Worm (Caenorhabditis elegans) whole organism, L4 larva: ENCODE measurements around the gene ZK1010.4.

Source experiments
- aly-2 ChIP-seq: sonication (generic microtip); optimal IDR thresholded peaks from 2 replicates; lab custom pipeline; 2018; ENCODE audit warnings: missing biosample characterization, missing genetic modification characterization
- ceh-28 ChIP-seq: fragments of 150-350 bp; optimal IDR thresholded peaks from 2 replicates; lab custom pipeline; 2014; ENCODE audit warnings: missing biosample characterization, missing genetic modification reagents, missing genetic modification characterization
- ctbp-1 ChIP-seq: fragments of 200-800 bp; sonication (Bioruptor generic); IDR thresholded peaks from 2 replicates; pipeline ENCODE4 v1.3.6; 2022; ENCODE audit warnings: missing genetic modification reagents, missing genetic modification characterization, missing compliant biosample characterization
- nhr-77 ChIP-seq: fragments of 150-350 bp; optimal IDR thresholded peaks from 2 replicates; lab custom pipeline; 2014; ENCODE audit warnings: missing biosample characterization, missing genetic modification characterization
- php-3 ChIP-seq: fragments of 200-800 bp; sonication (Bioruptor generic); IDR thresholded peaks from 2 replicates; pipeline ENCODE4 v1.3.6; 2022; ENCODE audit warnings: missing genetic modification reagents, missing genetic modification characterization, missing compliant biosample characterization
- spr-1 ChIP-seq: sonication (generic microtip); optimal IDR thresholded peaks from 2 replicates; lab custom pipeline; 2016; ENCODE audit warnings: mild to moderate bottlenecking, missing genetic modification characterization, missing compliant biosample characterization
- unc-130 ChIP-seq: sonication (generic microtip); optimal IDR thresholded peaks from 2 replicates; lab custom pipeline; 2016; ENCODE audit warnings: missing genetic modification reagents, missing genetic modification characterization, missing compliant biosample characterization

DNA sequence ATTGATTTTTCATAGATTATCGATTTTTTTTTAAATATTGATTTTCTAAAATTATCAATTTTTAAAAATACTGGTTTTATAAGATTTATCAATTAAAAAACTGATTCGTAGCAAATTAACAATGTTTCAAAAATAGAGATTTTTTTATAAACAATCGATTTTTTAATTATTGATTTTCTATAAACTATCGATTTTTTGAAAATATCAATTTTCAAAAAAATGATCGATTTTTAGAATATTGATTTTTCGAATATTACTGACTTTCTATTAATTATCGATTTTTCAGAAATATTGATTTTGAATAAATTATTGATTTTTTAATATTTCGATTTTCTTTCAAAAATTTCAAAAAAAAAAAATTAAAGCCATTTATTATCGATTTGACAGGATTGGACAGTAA lies 28.3 kb upstream of the ZK1010.4 start:
- TF ChIP-seq ceh-28 (tag; lab: Kevin White, UChicago) (peak; percentile 88), ctbp-1 (no peak), aly-2 (no peak), nhr-77 (tag; lab: Kevin White, UChicago) (no peak), spr-1 (tag; lab: Kevin White, UChicago) (no peak), php-3 (GFP tag; lab: Robert Waterston, UW) (no peak), unc-130 (GFP tag; lab: Kevin White, UChicago) (no peak)
